Worm (Caenorhabditis elegans) whole organism, young adult: ENCODE measurements around the gene C28D4.8.

Experiments
- C17E4.6 ChIP-seq: fragments of 200-800 bp; sonication (Bioruptor generic); IDR thresholded peaks from 2 replicates; pipeline ENCODE4 v1.3.6; 2022; ENCODE audit warnings: missing genetic modification reagents, missing genetic modification characterization, missing compliant biosample characterization
- F52B5.7 ChIP-seq: sonication (generic microtip); optimal IDR thresholded peaks from 2 replicates; lab custom pipeline; 2016; ENCODE audit warnings: mild to moderate bottlenecking, missing genetic modification characterization, missing compliant biosample characterization
- F57C9.4 ChIP-seq: sonication (generic microtip); optimal IDR thresholded peaks from 2 replicates; lab custom pipeline; 2017; ENCODE audit warnings: mild to moderate bottlenecking, missing genetic modification characterization, missing compliant biosample characterization
- K11D2.4 ChIP-seq: fragments of 200-800 bp; sonication (Bioruptor generic); IDR thresholded peaks from 2 replicates; pipeline ENCODE4 v1.3.6; 2022; ENCODE audit warnings: missing genetic modification reagents, missing genetic modification characterization, missing compliant biosample characterization
- T07F8.4 ChIP-seq: sonication (generic microtip); optimal IDR thresholded peaks from 2 replicates; lab custom pipeline; 2016; ENCODE audit warnings: mild to moderate bottlenecking, missing genetic modification characterization, moderate library complexity, missing compliant biosample characterization
- T26A5.8 ChIP-seq: sonication (generic microtip); optimal IDR thresholded peaks from 2 replicates; lab custom pipeline; 2016; ENCODE audit warnings: missing genetic modification characterization, missing compliant biosample characterization
- Y79H2A.3 ChIP-seq: fragments of 200-800 bp; sonication (Bioruptor generic); conservative IDR thresholded peaks from 2 replicates; pipeline ENCODE4 v1.3.6; 2022; ENCODE audit warnings: missing genetic modification reagents, missing genetic modification characterization, missing compliant biosample characterization
- Y95B8A.8 ChIP-seq: fragments of 200-800 bp; sonication (Bioruptor generic); IDR thresholded peaks from 2 replicates; pipeline ENCODE4 v1.3.6; 2022; ENCODE audit warnings: missing genetic modification reagents, missing genetic modification characterization, missing compliant biosample characterization
- aptf-2 ChIP-seq: fragments of 200-800 bp; sonication (Bioruptor generic); conservative IDR thresholded peaks from 2 replicates; pipeline ENCODE4 v1.3.6; 2022; ENCODE audit warnings: missing genetic modification reagents, missing genetic modification characterization, missing compliant biosample characterization
- athp-1 ChIP-seq: sonication (generic microtip); optimal IDR thresholded peaks from 2 replicates; lab custom pipeline; 2017; ENCODE audit warnings: mild to moderate bottlenecking, missing genetic modification characterization, missing compliant biosample characterization
- attf-3 ChIP-seq: fragments of 200-800 bp; sonication (Bioruptor generic); conservative IDR thresholded peaks from 2 replicates; pipeline ENCODE4 v1.3.6; 2022; ENCODE audit warnings: missing genetic modification reagents, missing genetic modification characterization, missing compliant biosample characterization
- bed-2 ChIP-seq: fragments of 200-800 bp; sonication (Bioruptor generic); IDR thresholded peaks from 2 replicates; pipeline ENCODE4 v1.3.6; 2022; ENCODE audit warnings: missing genetic modification reagents, missing genetic modification characterization, missing compliant biosample characterization
- ceh-91 ChIP-seq: fragments of 200-800 bp; sonication (Bioruptor generic); IDR thresholded peaks from 2 replicates; pipeline ENCODE4 v1.3.6; 2022; ENCODE audit warnings: missing genetic modification reagents, missing genetic modification characterization, missing compliant biosample characterization
- dox-1 ChIP-seq: fragments of 200-800 bp; sonication (Bioruptor generic); IDR thresholded peaks from 2 replicates; pipeline ENCODE4 v1.3.6; 2022; ENCODE audit warnings: missing genetic modification reagents, missing genetic modification characterization, missing compliant biosample characterization
- dpl-1 ChIP-seq: fragments of 150-350 bp; optimal IDR thresholded peaks from 2 replicates; lab custom pipeline; 2014; ENCODE audit warnings: missing biosample characterization, missing genetic modification reagents, missing genetic modification characterization
- egl-18 ChIP-seq: fragments of 200-800 bp; sonication (Bioruptor generic); IDR thresholded peaks from 2 replicates; pipeline ENCODE4 v1.3.6; 2022; ENCODE audit warnings: missing genetic modification reagents, missing genetic modification characterization, missing compliant biosample characterization
- ekl-4 ChIP-seq: fragments of 200-800 bp; sonication (Bioruptor generic); IDR thresholded peaks from 2 replicates; pipeline ENCODE4 v1.3.6; 2022; ENCODE audit warnings: missing genetic modification reagents, missing genetic modification characterization, missing compliant biosample characterization
- ets-4 ChIP-seq: fragments of 200-800 bp; sonication (Bioruptor generic); optimal IDR thresholded peaks from 2 replicates; lab custom pipeline; 2018; ENCODE audit warnings: mild to moderate bottlenecking, missing genetic modification characterization, missing compliant biosample characterization
- fkh-3 ChIP-seq: sonication (generic microtip); optimal IDR thresholded peaks from 2 replicates; lab custom pipeline; 2016; ENCODE audit warnings: mild to moderate bottlenecking, missing genetic modification characterization, missing compliant biosample characterization
- him-1 ChIP-seq: sonication (generic microtip); optimal IDR thresholded peaks from 2 replicates; lab custom pipeline; 2016; ENCODE audit warnings: missing genotype, missing genetic modification reagents, missing genetic modification characterization, missing compliant biosample characterization
- hlh-12 ChIP-seq: sonication (generic microtip); optimal IDR thresholded peaks from 2 replicates; lab custom pipeline; 2016; ENCODE audit warnings: missing genetic modification characterization, missing compliant biosample characterization
- hlh-26 ChIP-seq: fragments of 200-800 bp; sonication (Bioruptor generic); conservative IDR thresholded peaks from 2 replicates; pipeline ENCODE4 v1.3.6; 2022; ENCODE audit warnings: missing genetic modification reagents, missing genetic modification characterization, missing compliant biosample characterization
- hmg-1.2 ChIP-seq: fragments of 200-800 bp; sonication (Bioruptor generic); IDR thresholded peaks from 2 replicates; pipeline ENCODE4 v1.3.6; 2022; ENCODE audit warnings: missing genetic modification reagents, missing genetic modification characterization, missing compliant biosample characterization
- lin-40 ChIP-seq: sonication (generic microtip); optimal IDR thresholded peaks from 2 replicates; lab custom pipeline; 2016; ENCODE audit warnings: missing genetic modification characterization, mild to moderate bottlenecking, missing compliant biosample characterization, missing genotype, missing genetic modification reagents
- lsl-1 ChIP-seq: fragments of 200-800 bp; sonication (Bioruptor generic); optimal IDR thresholded peaks from 2 replicates; lab custom pipeline; 2018; ENCODE audit warnings: mild to moderate bottlenecking, missing genetic modification characterization, moderate library complexity, missing compliant biosample characterization
- madf-10 ChIP-seq: sonication (generic microtip); optimal IDR thresholded peaks from 2 replicates; lab custom pipeline; 2016; ENCODE audit warnings: mild to moderate bottlenecking, missing genetic modification characterization, missing compliant biosample characterization
- madf-6 ChIP-seq: fragments of 200-800 bp; sonication (Bioruptor generic); IDR thresholded peaks from 2 replicates; pipeline ENCODE4 v1.3.6; 2022; ENCODE audit warnings: missing genetic modification reagents, missing genetic modification characterization, missing compliant biosample characterization
- mes-4 ChIP-seq: sonication (generic microtip); optimal IDR thresholded peaks from 2 replicates; lab custom pipeline; 2016; ENCODE audit warnings: missing genotype, missing genetic modification characterization, missing compliant biosample characterization
- nhr-27 ChIP-seq: fragments of 200-800 bp; sonication (Bioruptor generic); optimal IDR thresholded peaks from 2 replicates; lab custom pipeline; 2018; ENCODE audit warnings: mild to moderate bottlenecking, missing genetic modification characterization, moderate library complexity, missing compliant biosample characterization
- nhr-80 ChIP-seq: sonication (generic microtip); optimal IDR thresholded peaks from 2 replicates; lab custom pipeline; 2016; ENCODE audit warnings: missing genetic modification characterization, missing compliant biosample characterization
- nhr-90 ChIP-seq: sonication (generic microtip); optimal IDR thresholded peaks from 2 replicates; lab custom pipeline; 2016; ENCODE audit warnings: missing genotype, mild to moderate bottlenecking, missing genetic modification characterization, missing compliant biosample characterization
- pha-4 ChIP-seq: fragments of 150-350 bp; sonication (generic microtip); optimal IDR thresholded peaks from 2 replicates; lab custom pipeline; 2014; ENCODE audit warnings: missing biosample characterization, missing genetic modification reagents, missing genetic modification characterization
- snpc-1.1 ChIP-seq: sonication (generic microtip); optimal IDR thresholded peaks from 2 replicates; lab custom pipeline; 2017; ENCODE audit warnings: missing genetic modification characterization, mild to moderate bottlenecking, missing compliant biosample characterization, antibody characterized with exemption, moderate library complexity, missing genotype, missing genetic modification reagents; ENCODE audit not compliant: insufficient read depth
- sptf-2 ChIP-seq: fragments of 200-800 bp; sonication (Bioruptor generic); optimal IDR thresholded peaks from 2 replicates; lab custom pipeline; 2018; ENCODE audit warnings: mild to moderate bottlenecking, missing genetic modification characterization, missing compliant biosample characterization
- tbp1 ChIP-seq: fragments of 200-800 bp; sonication (Bioruptor generic); optimal IDR thresholded peaks from 2 replicates; lab custom pipeline; 2018; ENCODE audit warnings: mild to moderate bottlenecking, missing genetic modification characterization, missing compliant biosample characterization
- tbx-9 ChIP-seq: sonication (generic microtip); optimal IDR thresholded peaks from 2 replicates; lab custom pipeline; 2016; ENCODE audit warnings: borderline replicate concordance, missing genetic modification characterization, inconsistent platforms, missing compliant biosample characterization
- ztf-18 ChIP-seq: sonication (generic microtip); optimal IDR thresholded peaks from 2 replicates; lab custom pipeline; 2016; ENCODE audit warnings: missing genotype, mild to moderate bottlenecking, missing genetic modification characterization, missing compliant biosample characterization

The C28D4.8 gene

DNA sequence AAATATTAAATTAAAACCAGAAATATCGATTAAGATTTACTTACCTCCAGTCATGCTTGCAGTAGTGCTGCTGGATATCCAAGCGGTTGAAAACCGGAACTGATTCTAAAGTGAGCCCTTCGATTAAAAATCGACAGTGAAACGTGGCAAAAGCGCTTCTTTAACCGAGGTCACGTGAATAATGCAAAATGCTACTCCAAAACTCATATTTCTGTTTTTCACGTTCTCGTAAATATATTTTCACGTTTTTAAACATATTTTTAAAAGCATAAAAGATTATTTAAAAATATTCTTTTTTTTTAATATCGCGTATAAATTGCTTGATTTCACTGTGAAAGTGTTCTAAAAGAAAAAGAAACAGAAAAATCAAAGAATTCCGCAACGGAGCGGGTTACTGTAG is 39.0 kb downstream of the C28D4.8 start, which contains the start of gene ant-1.3:
TSS of gene ant-1.3 (minus strand) at position 101 of the 400 bp plus-strand sequence.
- TF ChIP-seq snpc-1.1 (tag; lab: Kevin White, UChicago) (no peak), athp-1 (tag; lab: Kevin White, UChicago) (no peak), fkh-3 (tag; lab: Kevin White, UChicago) (no peak), attf-3 (GFP tag; lab: Robert Waterston, UW) (no peak), nhr-27 (tag; lab: Kevin White, UChicago) (no peak), madf-10 (tag; lab: Kevin White, UChicago) (no peak), mes-4 (no peak), hlh-26 (no peak), sptf-2 (GFP tag; lab: Kevin White, UChicago) (no peak), aptf-2 (GFP tag; lab: Robert Waterston, UW) (no peak), ztf-18 (no peak), lin-40 (tag; lab: Kevin White, UChicago) (no peak), T26A5.8 (tag; lab: Kevin White, UChicago) (no peak), hmg-1.2 (GFP tag; lab: Robert Waterston, UW) (no peak), pha-4 (no peak), ekl-4 (GFP tag; lab: Robert Waterston, UW) (no peak), him-1 (no peak), Y79H2A.3 (GFP tag; lab: Robert Waterston, UW) (no peak), F57C9.4 (no peak), ets-4 (GFP tag; lab: Kevin White, UChicago) (no peak)
- TF ChIP-seq, all 124 proteins: peak for 0

DNA sequence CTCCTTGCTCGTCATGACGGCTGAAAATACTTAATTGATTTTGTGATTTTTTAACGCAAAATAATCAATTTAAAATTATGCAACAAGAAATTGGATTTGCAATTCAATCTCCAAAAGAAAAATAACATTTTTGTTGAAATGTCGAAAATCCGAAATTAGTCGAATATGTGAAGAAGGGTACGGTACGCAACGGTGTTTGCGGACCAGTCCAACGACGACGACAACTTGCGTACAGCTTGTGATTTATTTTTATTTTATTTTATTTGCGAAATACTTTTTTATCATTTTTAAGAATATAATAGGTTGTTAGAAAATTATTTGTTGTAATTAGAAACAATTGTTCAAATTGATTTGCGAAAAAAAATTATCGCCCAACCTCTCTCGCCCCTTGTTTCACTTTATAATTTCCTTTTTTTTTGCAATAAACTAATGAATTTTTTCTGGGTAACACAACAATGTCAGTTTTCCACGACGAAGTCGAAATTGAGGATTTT is 41.5 kb downstream of the C28D4.8 start, which contains the start of the genes dcaf-1 and dph-3:
TSS of gene dcaf-1 (minus strand) at position 20 of the 494 bp plus-strand sequence.
TSS of gene dph-3 (plus strand) at position 444 of the 494 bp plus-strand sequence.
- TF ChIP-seq nhr-90 (tag; lab: Kevin White, UChicago) (no peak), lsl-1 (GFP tag; lab: Kevin White, UChicago) (peak; percentile 73), C17E4.6 (GFP tag; lab: Robert Waterston, UW) (no peak), tbp1 (GFP tag; lab: Kevin White, UChicago) (no peak)

DNA sequence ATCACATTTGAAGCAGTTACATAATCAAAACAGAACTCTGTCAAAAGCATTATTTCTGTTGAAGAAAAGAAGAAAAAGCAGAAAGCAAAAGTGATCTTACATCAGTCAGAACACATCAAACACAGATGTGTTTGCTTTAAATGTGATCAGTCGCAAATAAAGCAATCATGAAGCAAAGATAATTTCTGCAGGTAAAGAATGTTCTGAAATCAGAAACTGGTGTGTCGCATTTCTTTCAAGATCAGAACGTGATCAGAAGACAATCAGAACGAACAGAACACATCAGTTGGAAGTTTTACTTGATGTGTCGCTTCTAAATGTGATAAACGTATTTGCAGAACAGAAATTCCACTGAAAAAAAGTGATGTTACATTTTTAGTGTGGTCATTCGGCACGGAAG is 49.2 kb downstream of the C28D4.8 start:
- TF ChIP-seq lsl-1 (GFP tag; lab: Kevin White, UChicago), result no peak
- TF ChIP-seq Y95B8A.8 (GFP tag; lab: Robert Waterston, UW), result no peak
- TF ChIP-seq dpl-1 (GFP tag; lab: Kevin White, UChicago), result no peak
- TF ChIP-seq bed-2, result no peak
- no peak for TF ChIP-seq F52B5.7 (tag; lab: Kevin White, UChicago)
- no peak for TF ChIP-seq F57C9.4
- TF ChIP-seq nhr-80 (tag; lab: Kevin White, UChicago), result peak; percentile 62
- no peak for TF ChIP-seq egl-18 (GFP tag; lab: Robert Waterston, UW)
- TF ChIP-seq, all 124 proteins: peak for 1

DNA sequence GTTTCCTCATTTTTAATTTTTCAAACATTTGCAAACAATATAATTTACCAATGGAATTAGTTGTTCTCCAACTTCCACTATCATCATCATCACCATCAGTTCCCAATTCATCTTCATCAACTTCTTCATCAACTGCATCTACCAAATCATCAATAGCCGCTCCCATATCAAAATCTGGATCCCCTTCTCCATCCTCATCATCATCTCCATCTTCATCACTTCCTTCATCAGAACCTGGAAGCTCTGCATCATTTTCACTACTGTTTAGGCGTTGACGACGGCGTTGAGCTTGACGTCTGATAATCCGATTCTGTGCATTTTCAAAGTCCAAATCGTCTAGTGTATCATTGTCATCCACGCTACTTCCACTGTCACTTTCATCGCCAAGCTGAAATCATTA is 50.4 kb downstream of the C28D4.8 start:
- TF ChIP-seq hlh-12 (tag; lab: Kevin White, UChicago), result no peak
- TF ChIP-seq tbx-9 (tag; lab: Kevin White, UChicago), result no peak
- TF ChIP-seq K11D2.4 (GFP tag; lab: Robert Waterston, UW), result no peak
- no peak for TF ChIP-seq ceh-91 (GFP tag; lab: Robert Waterston, UW)
- TF ChIP-seq dox-1 (GFP tag; lab: Robert Waterston, UW), result no peak
- no peak for TF ChIP-seq tbp1 (GFP tag; lab: Kevin White, UChicago)
- TF ChIP-seq fkh-3 (tag; lab: Kevin White, UChicago), result no peak
- no peak for TF ChIP-seq T07F8.4 (tag; lab: Kevin White, UChicago)
- no peak for TF ChIP-seq nhr-27 (tag; lab: Kevin White, UChicago)
- no peak for TF ChIP-seq madf-6
